Fruit fly (Drosophila melanogaster) whole organism, wandering third instar larva: ENCODE results near the gene slp2.

Experiments used
- Dfd ChIP-seq: fragments of >200 bp; optimal IDR thresholded peaks from 2 replicates; lab custom pipeline; 2017; ENCODE audit warnings: missing biosample characterization, missing genetic modification characterization
- GATAd ChIP-seq: sonication (Bioruptor generic); optimal IDR thresholded peaks from 2 replicates; lab custom pipeline; 2016; ENCODE audit warnings: missing biosample characterization, missing genetic modification characterization
- HLH106 ChIP-seq: fragments of 200-800 bp; optimal IDR thresholded peaks from 3 replicates; lab custom pipeline; 2019; ENCODE audit warnings: missing biosample characterization, mild to moderate bottlenecking, missing genetic modification characterization, moderate library complexity
- Hnf4 ChIP-seq: fragments of 200-800 bp; sonication (Bioruptor generic); optimal IDR thresholded peaks from 2 replicates; lab custom pipeline; 2016; ENCODE audit warnings: missing biosample characterization, mild to moderate bottlenecking, missing genetic modification characterization
- Hr83 ChIP-seq: fragments of 200-300 bp; sonication (Bioruptor generic); optimal IDR thresholded peaks from 2 replicates; lab custom pipeline; 2016; ENCODE audit warnings: missing biosample characterization, mild to moderate bottlenecking, missing genetic modification characterization, moderate library complexity; ENCODE audit not compliant: poor library complexity, severe bottlenecking
- Jra ChIP-seq: sonication (Bioruptor generic); optimal IDR thresholded peaks from 2 replicates; lab custom pipeline; 2016; ENCODE audit warnings: missing biosample characterization, missing genetic modification characterization
- Mio ChIP-seq: sonication (Bioruptor generic); optimal IDR thresholded peaks from 2 replicates; lab custom pipeline; 2016; ENCODE audit warnings: missing biosample characterization, missing genetic modification characterization
- Myc ChIP-seq: fragments of >200 bp; optimal IDR thresholded peaks from 2 replicates; lab custom pipeline; 2017
- N ChIP-seq: fragments of >200 bp; optimal IDR thresholded peaks from 2 replicates; lab custom pipeline; 2018; ENCODE audit warnings: missing biosample characterization, missing external identifiers, missing genetic modification characterization
- Rel ChIP-seq, 2 experiments: fragments of 200-800 bp; sonication (Bioruptor generic) in 1 of 2; optimal IDR thresholded peaks; 2 replicates in 1 of 2; 3 replicates in 1 of 2; lab custom pipeline; 2016 to 2019; ENCODE audit warnings: mild to moderate bottlenecking in 2 of 2, missing biosample characterization in 2 of 2, missing genetic modification characterization in 2 of 2, moderate library complexity in 1 of 2
- Sp1 ChIP-seq: fragments of 200-800 bp; sonication (Bioruptor generic); optimal IDR thresholded peaks from 3 replicates; lab custom pipeline; 2019; ENCODE audit warnings: missing biosample characterization, mild to moderate bottlenecking, missing genetic modification characterization, moderate library complexity
- Vsx2 ChIP-seq: fragments of 200-300, 225-300 bp; sonication (Bioruptor generic); optimal IDR thresholded peaks from 2 replicates; lab custom pipeline; 2018; ENCODE audit warnings: missing biosample characterization, missing genetic modification characterization; ENCODE audit not compliant: partially characterized antibody
- br ChIP-seq: fragments of 200-800 bp; sonication (Bioruptor generic); optimal IDR thresholded peaks from 2 replicates; lab custom pipeline; 2016; ENCODE audit warnings: missing biosample characterization, missing genetic modification characterization
- brk ChIP-seq: fragments of 200-800 bp; sonication (Bioruptor generic); optimal IDR thresholded peaks from 2 replicates; lab custom pipeline; 2016; ENCODE audit warnings: missing biosample characterization, mild to moderate bottlenecking, missing genetic modification characterization
- dl ChIP-seq, 2 experiments: fragments of 175-275, 200-275 bp in 1 of 2; fragments of 200-275 bp in 1 of 2; sonication (Bioruptor generic); optimal IDR thresholded peaks; lab custom pipeline; 2018; ENCODE audit warnings: mild to moderate bottlenecking in 2 of 2, missing biosample characterization in 2 of 2, missing genetic modification characterization in 2 of 2, moderate library complexity in 2 of 2; ENCODE audit not compliant: partially characterized antibody in 2 of 2, insufficient read depth in 1 of 2
- dmrt93B ChIP-seq: fragments of 200-800 bp; sonication (Bioruptor generic); optimal IDR thresholded peaks from 2 replicates; lab custom pipeline; 2018; ENCODE audit warnings: missing biosample characterization, mild to moderate bottlenecking, missing genetic modification characterization
- dsf ChIP-seq: sonication (Bioruptor generic); optimal IDR thresholded peaks from 2 replicates; lab custom pipeline; 2016; ENCODE audit warnings: missing biosample characterization, missing genetic modification characterization, borderline replicate concordance
- ey ChIP-seq: fragments of 200-800 bp; sonication (Bioruptor generic); optimal IDR thresholded peaks from 2 replicates; lab custom pipeline; 2016; ENCODE audit warnings: missing biosample characterization, missing genetic modification characterization
- foxo ChIP-seq, 2 experiments: fragments of 200-800 bp; sonication (Bioruptor generic); optimal IDR thresholded peaks; 2 replicates in 1 of 2; 3 replicates in 1 of 2; lab custom pipeline; 2016 to 2017; ENCODE audit warnings: missing biosample characterization in 2 of 2, missing genetic modification characterization in 2 of 2
- fru ChIP-seq: fragments of 200-800 bp; sonication (Bioruptor generic); optimal IDR thresholded peaks from 3 replicates; lab custom pipeline; 2016; ENCODE audit warnings: missing biosample characterization, mild to moderate bottlenecking, missing genetic modification characterization
- h ChIP-seq: fragments of 200-800 bp; sonication (Bioruptor generic); optimal IDR thresholded peaks from 3 replicates; lab custom pipeline; 2016; ENCODE audit warnings: missing biosample characterization, mild to moderate bottlenecking, missing genetic modification characterization
- pan ChIP-seq: fragments of >200 bp; optimal IDR thresholded peaks from 2 replicates; lab custom pipeline; 2017
- psq ChIP-seq: fragments of 200-800 bp; sonication (Bioruptor generic); optimal IDR thresholded peaks from 3 replicates; lab custom pipeline; 2017; ENCODE audit warnings: missing biosample characterization, mild to moderate bottlenecking, missing genetic modification characterization, moderate library complexity
- rgr ChIP-seq: fragments of 200-800 bp; sonication (Bioruptor generic); optimal IDR thresholded peaks from 3 replicates; lab custom pipeline; 2016; ENCODE audit warnings: missing biosample characterization, mild to moderate bottlenecking, missing genetic modification characterization
- sv ChIP-seq: fragments of 200-800 bp; sonication (Bioruptor generic); optimal IDR thresholded peaks from 3 replicates; lab custom pipeline; 2016; ENCODE audit warnings: missing biosample characterization, missing genetic modification characterization
- woc ChIP-seq: sonication (Bioruptor generic); optimal IDR thresholded peaks from 2 replicates; lab custom pipeline; 2016; ENCODE audit warnings: missing biosample characterization, mild to moderate bottlenecking, missing genetic modification characterization

The slp2 gene

DNA sequence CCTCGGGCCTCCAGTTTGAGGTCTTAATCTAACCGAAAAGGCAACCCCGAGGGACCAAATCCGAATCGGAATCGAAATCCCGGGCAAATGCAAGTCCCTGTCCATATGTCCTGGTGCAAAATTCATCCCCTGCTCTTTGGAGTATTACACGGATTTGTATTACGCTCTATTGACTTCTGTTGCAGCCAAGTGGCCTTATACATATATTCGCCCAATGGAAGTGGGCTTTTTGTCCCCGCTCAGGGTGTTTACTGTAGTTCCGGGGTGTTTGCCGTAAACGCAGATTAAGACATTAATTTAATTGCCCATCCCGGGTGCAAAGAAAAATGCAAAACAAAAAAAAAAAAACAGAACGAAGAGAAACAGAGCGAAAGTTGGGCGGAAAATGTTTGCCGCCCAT lies 9.9 kb downstream of the slp2 start:
- no peak for TF ChIP-seq psq (GFP tag; lab: Kevin White, UChicago)
- no peak for TF ChIP-seq woc (GFP tag; lab: Kevin White, UChicago)
- no peak for TF ChIP-seq rgr (GFP tag; lab: Kevin White, UChicago)
- TF ChIP-seq dsf (GFP tag; lab: Kevin White, UChicago): no peak
- no peak for TF ChIP-seq Rel (GFP tag; optimal IDR thresholded peaks at IDR 0.05; lab: Kevin White, UChicago)
- TF ChIP-seq Rel (tag; optimal IDR thresholded peaks at IDR 0.05; lab: Kevin White, UChicago): no peak
- TF ChIP-seq ey (GFP tag; lab: Kevin White, UChicago): no peak
- TF ChIP-seq Hnf4: no peak
- TF ChIP-seq Dfd: no peak
- no peak for TF ChIP-seq foxo (GFP tag; optimal IDR thresholded peaks at IDR 0.05; lab: Kevin White, UChicago)
- no peak for TF ChIP-seq Jra
- no peak for TF ChIP-seq br (GFP tag; lab: Kevin White, UChicago)
- TF ChIP-seq pan: no peak
- no peak for TF ChIP-seq h
- TF ChIP-seq GATAd (GFP tag; lab: Kevin White, UChicago): no peak
- TF ChIP-seq dmrt93B (GFP tag; lab: Kevin White, UChicago): no peak
- TF ChIP-seq Mio (GFP tag; lab: Kevin White, UChicago): no peak
- no peak for TF ChIP-seq Hr83 (GFP tag; lab: Kevin White, UChicago)
- TF ChIP-seq sv (GFP tag; lab: Kevin White, UChicago): no peak
- no peak for TF ChIP-seq dl (GFP tag; optimal IDR thresholded peaks at IDR 0.05; lab: Kevin White, UChicago; ENCODE audit: insufficient read depth in 1 of 2, partially characterized antibody in 2 of 2)
- no peak for TF ChIP-seq brk (GFP tag; lab: Kevin White, UChicago)

- TF ChIP-seq HLH106 (tag; lab: Kevin White, UChicago): peak; percentile 18
- TF ChIP-seq br (GFP tag; lab: Kevin White, UChicago): no peak
These were observed 11.3 kb downstream of the slp2 start for dm6 chr2L:3847908-3848307.

dm6 chr2L:3851308-3851707 lies 14.7 kb downstream of the slp2 start:
- no peak for TF ChIP-seq GATAd (GFP tag; lab: Kevin White, UChicago)
- no peak for TF ChIP-seq N (GFP tag; lab: Kevin White, UChicago)
- TF ChIP-seq Dfd: no peak
- TF ChIP-seq Sp1: no peak
- no peak for TF ChIP-seq Hnf4

DNA sequence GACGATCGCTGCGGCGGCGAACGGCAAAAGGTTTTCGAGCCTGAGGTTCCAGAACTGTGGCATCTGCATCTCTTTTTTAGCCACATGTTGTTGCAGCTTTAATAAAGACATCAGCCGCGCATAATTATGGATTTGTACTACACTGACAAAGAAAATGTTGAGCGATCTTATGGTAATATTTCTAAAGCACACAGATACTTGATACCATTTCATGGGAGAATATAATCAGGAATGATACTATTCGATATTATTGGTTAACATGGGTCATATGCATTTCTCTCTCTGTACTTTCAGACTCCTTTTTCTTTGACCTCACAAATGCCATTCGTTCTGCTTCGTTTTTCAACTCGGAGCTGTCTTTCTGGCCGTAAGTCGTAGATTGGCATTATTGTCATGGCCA lies 15.5 kb downstream of the slp2 start:
- TF ChIP-seq Vsx2 (GFP tag; lab: Kevin White, UChicago) (no peak), fru (GFP tag; lab: Kevin White, UChicago) (peak; percentile 6), brk (GFP tag; lab: Kevin White, UChicago) (no peak), h (peak; percentile 28), Hnf4 (peak; percentile 7), Myc (lab: Kevin White, UChicago) (no peak), Dfd (no peak), foxo (GFP tag; optimal IDR thresholded peaks at IDR 0.05; lab: Kevin White, UChicago) (peak in 1 of 2 experiments; percentile 35), HLH106 (tag; lab: Kevin White, UChicago) (peak; percentile 36), rgr (GFP tag; lab: Kevin White, UChicago) (peak; percentile 4), dl (GFP tag; optimal IDR thresholded peaks at IDR 0.05; lab: Kevin White, UChicago; ENCODE audit: insufficient read depth in 1 of 2, partially characterized antibody in 2 of 2) (no peak)
- TF ChIP-seq, all 38 proteins: peak for 6

- TF ChIP-seq Rel (GFP tag; optimal IDR thresholded peaks at IDR 0.05; lab: Kevin White, UChicago) (no peak), Rel (tag; optimal IDR thresholded peaks at IDR 0.05; lab: Kevin White, UChicago) (no peak), ey (GFP tag; lab: Kevin White, UChicago) (peak; percentile 6), HLH106 (tag; lab: Kevin White, UChicago) (peak; percentile 27), Sp1 (peak; percentile 5), h (peak; percentile 22), fru (GFP tag; lab: Kevin White, UChicago) (peak; percentile 4), Vsx2 (GFP tag; lab: Kevin White, UChicago) (no peak), foxo (GFP tag; optimal IDR thresholded peaks at IDR 0.05; lab: Kevin White, UChicago) (peak in 1 of 2 experiments; percentile 14), rgr (GFP tag; lab: Kevin White, UChicago) (peak; percentile 6)
- TF ChIP-seq, all 38 proteins: peak for 7
These were observed 16.9 kb downstream of the slp2 start for dm6 chr2L:3853507-3854030.
